Worm (Caenorhabditis elegans) whole organism, young adult: ENCODE data around the gene acly-1.

Source experiments
- B0336.3 ChIP-seq: fragments of 200-800 bp; sonication (Bioruptor generic); IDR thresholded peaks from 2 replicates; pipeline ENCODE4 v1.3.6; 2022; ENCODE audit warnings: missing genetic modification characterization, missing compliant biosample characterization
- D2030.7 ChIP-seq: fragments of 200-800 bp; sonication (Bioruptor generic); IDR thresholded peaks from 2 replicates; pipeline ENCODE4 v1.3.6; 2022; ENCODE audit warnings: missing genetic modification reagents, missing genetic modification characterization, missing compliant biosample characterization
- F33H1.4 ChIP-seq: fragments of 200-800 bp; sonication (Bioruptor generic); IDR thresholded peaks from 2 replicates; pipeline ENCODE4 v1.3.6; 2022; ENCODE audit warnings: missing genetic modification reagents, missing genetic modification characterization, missing compliant biosample characterization
- F57A8.1 ChIP-seq: fragments of 200-800 bp; sonication (Bioruptor generic); optimal IDR thresholded peaks from 2 replicates; lab custom pipeline; 2018; ENCODE audit warnings: mild to moderate bottlenecking, missing genetic modification characterization, moderate library complexity, missing compliant biosample characterization
- F57C9.4 ChIP-seq: sonication (generic microtip); optimal IDR thresholded peaks from 2 replicates; lab custom pipeline; 2017; ENCODE audit warnings: mild to moderate bottlenecking, missing genetic modification characterization, missing compliant biosample characterization
- K11D2.4 ChIP-seq: fragments of 200-800 bp; sonication (Bioruptor generic); IDR thresholded peaks from 2 replicates; pipeline ENCODE4 v1.3.6; 2022; ENCODE audit warnings: missing genetic modification reagents, missing genetic modification characterization, missing compliant biosample characterization
- Y53F4B.3 ChIP-seq: fragments of 200-800 bp; sonication (Bioruptor generic); IDR thresholded peaks from 2 replicates; pipeline ENCODE4 v1.3.6; 2022; ENCODE audit warnings: missing genetic modification reagents, missing genetic modification characterization, missing compliant biosample characterization
- Y67H2A.10 ChIP-seq: fragments of 200-800 bp; sonication (Bioruptor generic); conservative IDR thresholded peaks from 2 replicates; pipeline ENCODE4 v1.3.6; 2022; ENCODE audit warnings: missing genetic modification reagents, missing genetic modification characterization, missing compliant biosample characterization
- Y79H2A.3 ChIP-seq: fragments of 200-800 bp; sonication (Bioruptor generic); conservative IDR thresholded peaks from 2 replicates; pipeline ENCODE4 v1.3.6; 2022; ENCODE audit warnings: missing genetic modification reagents, missing genetic modification characterization, missing compliant biosample characterization
- ZK185.1 ChIP-seq: sonication (generic microtip); optimal IDR thresholded peaks from 2 replicates; lab custom pipeline; 2016; ENCODE audit warnings: mild to moderate bottlenecking, missing genetic modification characterization, missing compliant biosample characterization; ENCODE audit not compliant: poor library complexity, severe bottlenecking
- atf-7 ChIP-seq: sonication (generic microtip); optimal IDR thresholded peaks from 2 replicates; lab custom pipeline; 2017; ENCODE audit warnings: mild to moderate bottlenecking, missing genetic modification characterization, missing compliant biosample characterization
- attf-5 ChIP-seq: fragments of 200-800 bp; sonication (Bioruptor generic); optimal IDR thresholded peaks from 2 replicates; lab custom pipeline; 2018; ENCODE audit warnings: mild to moderate bottlenecking, missing genetic modification characterization, missing compliant biosample characterization
- bed-2 ChIP-seq: fragments of 200-800 bp; sonication (Bioruptor generic); IDR thresholded peaks from 2 replicates; pipeline ENCODE4 v1.3.6; 2022; ENCODE audit warnings: missing genetic modification reagents, missing genetic modification characterization, missing compliant biosample characterization
- cebp-2 ChIP-seq: fragments of 200-800 bp; sonication (Bioruptor generic); IDR thresholded peaks from 2 replicates; pipeline ENCODE4 v1.3.6; 2022; ENCODE audit warnings: missing genetic modification characterization, missing compliant biosample characterization
- ceh-40 ChIP-seq: fragments of 200-800 bp; sonication (Bioruptor generic); IDR thresholded peaks from 2 replicates; pipeline ENCODE4 v1.3.6; 2022; ENCODE audit warnings: missing genetic modification characterization, missing compliant biosample characterization
- chd-7 ChIP-seq: sonication (generic microtip); optimal IDR thresholded peaks from 2 replicates; lab custom pipeline; 2016; ENCODE audit warnings: mild to moderate bottlenecking, missing genetic modification characterization, moderate library complexity, missing compliant biosample characterization
- dox-1 ChIP-seq: fragments of 200-800 bp; sonication (Bioruptor generic); IDR thresholded peaks from 2 replicates; pipeline ENCODE4 v1.3.6; 2022; ENCODE audit warnings: missing genetic modification reagents, missing genetic modification characterization, missing compliant biosample characterization
- egrh-3 ChIP-seq: fragments of 200-800 bp; sonication (Bioruptor generic); IDR thresholded peaks from 2 replicates; pipeline ENCODE4 v1.3.6; 2022; ENCODE audit warnings: missing genetic modification reagents, missing genetic modification characterization, missing compliant biosample characterization
- ekl-4 ChIP-seq: fragments of 200-800 bp; sonication (Bioruptor generic); IDR thresholded peaks from 2 replicates; pipeline ENCODE4 v1.3.6; 2022; ENCODE audit warnings: missing genetic modification reagents, missing genetic modification characterization, missing compliant biosample characterization
- hlh-26 ChIP-seq: fragments of 200-800 bp; sonication (Bioruptor generic); conservative IDR thresholded peaks from 2 replicates; pipeline ENCODE4 v1.3.6; 2022; ENCODE audit warnings: missing genetic modification reagents, missing genetic modification characterization, missing compliant biosample characterization
- hmg-20 ChIP-seq: fragments of 200-800 bp; sonication (Bioruptor generic); IDR thresholded peaks from 2 replicates; pipeline ENCODE4 v1.3.6; 2022; ENCODE audit warnings: missing genetic modification reagents, missing genetic modification characterization, missing compliant biosample characterization
- let-526 ChIP-seq: fragments of 200-800 bp; sonication (Bioruptor generic); IDR thresholded peaks from 2 replicates; pipeline ENCODE4 v1.3.6; 2022; ENCODE audit warnings: missing genetic modification reagents, missing genetic modification characterization, missing compliant biosample characterization
- let-607 ChIP-seq, 2 experiments: fragments of 200-800 bp in 1 of 2; sonication (Bioruptor generic) in 1 of 2; sonication (generic microtip) in 1 of 2; optimal IDR thresholded peaks; 2 replicates each; lab custom pipeline; 2016 to 2018; ENCODE audit warnings: mild to moderate bottlenecking in 2 of 2, missing compliant biosample characterization in 2 of 2, missing genetic modification characterization in 2 of 2, moderate library complexity in 2 of 2, missing genotype in 1 of 2
- lin-54 ChIP-seq: fragments of 200-800 bp; sonication (Bioruptor generic); optimal IDR thresholded peaks from 2 replicates; lab custom pipeline; 2018; ENCODE audit warnings: mild to moderate bottlenecking, missing genetic modification characterization, missing compliant biosample characterization
- lsy-27 ChIP-seq: sonication (generic microtip); optimal IDR thresholded peaks from 2 replicates; lab custom pipeline; 2017; ENCODE audit warnings: missing genetic modification characterization, mild to moderate bottlenecking, missing compliant biosample characterization, antibody characterized with exemption, missing genotype, borderline replicate concordance; ENCODE audit not compliant: insufficient read depth
- madf-10 ChIP-seq: sonication (generic microtip); optimal IDR thresholded peaks from 2 replicates; lab custom pipeline; 2016; ENCODE audit warnings: mild to moderate bottlenecking, missing genetic modification characterization, missing compliant biosample characterization
- madf-3 ChIP-seq: fragments of 200-800 bp; sonication (Bioruptor generic); IDR thresholded peaks from 2 replicates; pipeline ENCODE4 v1.3.6; 2022; ENCODE audit warnings: missing genetic modification reagents, missing genetic modification characterization, missing compliant biosample characterization
- madf-6 ChIP-seq: fragments of 200-800 bp; sonication (Bioruptor generic); IDR thresholded peaks from 2 replicates; pipeline ENCODE4 v1.3.6; 2022; ENCODE audit warnings: missing genetic modification reagents, missing genetic modification characterization, missing compliant biosample characterization
- mes-4 ChIP-seq: sonication (generic microtip); optimal IDR thresholded peaks from 2 replicates; lab custom pipeline; 2016; ENCODE audit warnings: missing genotype, missing genetic modification characterization, missing compliant biosample characterization
- nfya-1 ChIP-seq: sonication (generic microtip); optimal IDR thresholded peaks from 2 replicates; lab custom pipeline; 2017; ENCODE audit warnings: antibody characterized with exemption, missing compliant biosample characterization, missing genetic modification characterization, borderline replicate concordance; ENCODE audit not compliant: insufficient read depth
- nfya-2 ChIP-seq: fragments of 200-800 bp; sonication (Bioruptor generic); IDR thresholded peaks from 2 replicates; pipeline ENCODE4 v1.3.6; 2022; ENCODE audit warnings: missing genetic modification reagents, missing genetic modification characterization, missing compliant biosample characterization
- nfyb-1 ChIP-seq: fragments of 200-800 bp; sonication (Bioruptor generic); IDR thresholded peaks from 2 replicates; pipeline ENCODE4 v1.3.6; 2022; ENCODE audit warnings: missing genetic modification reagents, missing genetic modification characterization, missing compliant biosample characterization
- nhr-27 ChIP-seq: fragments of 200-800 bp; sonication (Bioruptor generic); optimal IDR thresholded peaks from 2 replicates; lab custom pipeline; 2018; ENCODE audit warnings: mild to moderate bottlenecking, missing genetic modification characterization, moderate library complexity, missing compliant biosample characterization
- nhr-80 ChIP-seq: sonication (generic microtip); optimal IDR thresholded peaks from 2 replicates; lab custom pipeline; 2016; ENCODE audit warnings: missing genetic modification characterization, missing compliant biosample characterization
- nhr-90 ChIP-seq: sonication (generic microtip); optimal IDR thresholded peaks from 2 replicates; lab custom pipeline; 2016; ENCODE audit warnings: missing genotype, mild to moderate bottlenecking, missing genetic modification characterization, missing compliant biosample characterization
- pha-4 ChIP-seq: fragments of 150-350 bp; sonication (generic microtip); optimal IDR thresholded peaks from 2 replicates; lab custom pipeline; 2014; ENCODE audit warnings: missing biosample characterization, missing genetic modification reagents, missing genetic modification characterization
- repo-1 ChIP-seq: sonication (generic microtip); optimal IDR thresholded peaks from 2 replicates; lab custom pipeline; 2017; ENCODE audit warnings: mild to moderate bottlenecking, missing genetic modification characterization, missing compliant biosample characterization
- rpc-1 ChIP-seq, 2 experiments: fragments of 150-350 bp in 1 of 2; sonication (generic microtip) in 1 of 2; optimal IDR thresholded peaks; 2 replicates each; lab custom pipeline; 2014 to 2018; ENCODE audit warnings: missing biosample characterization in 1 of 2, missing genetic modification characterization in 1 of 2, missing genetic modification reagents in 1 of 2, missing genotype in 1 of 2
- sea-2 ChIP-seq: fragments of 200-800 bp; sonication (Bioruptor generic); IDR thresholded peaks from 2 replicates; pipeline ENCODE4 v1.3.6; 2022; ENCODE audit warnings: missing genetic modification characterization, missing compliant biosample characterization
- snpc-1.1 ChIP-seq: sonication (generic microtip); optimal IDR thresholded peaks from 2 replicates; lab custom pipeline; 2017; ENCODE audit warnings: missing genetic modification characterization, mild to moderate bottlenecking, missing compliant biosample characterization, antibody characterized with exemption, moderate library complexity, missing genotype, missing genetic modification reagents; ENCODE audit not compliant: insufficient read depth
- snpc-4 ChIP-seq, 5 experiments: fragments of 150-350 bp in 1 of 5; sonication (generic microtip) in 4 of 5; optimal IDR thresholded peaks; 2 replicates each; lab custom pipeline; 2014 to 2018; ENCODE audit warnings: missing genetic modification characterization in 5 of 5, missing biosample characterization in 3 of 5, antibody characterized with exemption in 2 of 5, mild to moderate bottlenecking in 2 of 5, missing compliant biosample characterization in 2 of 5, missing genotype in 2 of 5, moderate library complexity in 2 of 5, missing genetic modification reagents in 1 of 5
- sptf-2 ChIP-seq: fragments of 200-800 bp; sonication (Bioruptor generic); optimal IDR thresholded peaks from 2 replicates; lab custom pipeline; 2018; ENCODE audit warnings: mild to moderate bottlenecking, missing genetic modification characterization, missing compliant biosample characterization
- tlf-1 ChIP-seq: fragments of 200-800 bp; sonication (Bioruptor generic); optimal IDR thresholded peaks from 2 replicates; lab custom pipeline; 2018; ENCODE audit warnings: mild to moderate bottlenecking, missing genetic modification characterization, missing compliant biosample characterization
- zim-3 ChIP-seq: sonication (generic microtip); optimal IDR thresholded peaks from 2 replicates; lab custom pipeline; 2017; ENCODE audit warnings: mild to moderate bottlenecking, missing genetic modification characterization, moderate library complexity, missing compliant biosample characterization
- ztf-3 ChIP-seq: fragments of 200-800 bp; sonication (Bioruptor generic); optimal IDR thresholded peaks from 2 replicates; lab custom pipeline; 2018; ENCODE audit warnings: mild to moderate bottlenecking, missing genetic modification characterization, missing compliant biosample characterization

acly-1 gene

ce11 chrX:1486135-1486648, 6.8 kb downstream of the acly-1 start, which contains the start of the genes D1005.10 and dhs-25 (continued):
- TF ChIP-seq tlf-1 (GFP tag; lab: Kevin White, UChicago) (peak; percentile 55), ekl-4 (GFP tag; lab: Robert Waterston, UW) (no peak), B0336.3 (GFP tag; lab: Robert Waterston, UW) (peak; percentile 58; the same call in 1 of the 2 replicates), attf-5 (no peak), sptf-2 (no peak), mes-4 (no peak), F57A8.1 (no peak), sea-2 (no peak), nhr-90 (tag; lab: Kevin White, UChicago) (peak; percentile 13), ZK185.1 (tag; lab: Kevin White, UChicago) (peak; percentile 60), madf-10 (peak; percentile 28), egrh-3 (GFP tag; lab: Robert Waterston, UW) (no peak), nhr-27 (no peak), hlh-26 (GFP tag; lab: Robert Waterston, UW) (no peak), cebp-2 (GFP tag; lab: Robert Waterston, UW) (no peak), nfya-2 (GFP tag; lab: Robert Waterston, UW) (no peak), hmg-20 (no peak), let-607 (tag; optimal IDR thresholded peaks at IDR 0.05; lab: Kevin White, UChicago) (peak in 1 of 2 experiments; percentile 17), rpc-1 (optimal IDR thresholded peaks at IDR 0.05; lab: Kevin White, UChicago) (no peak), rpc-1 (tag; optimal IDR thresholded peaks at IDR 0.05; lab: Kevin White, UChicago) (no peak), lin-54 (GFP tag; lab: Kevin White, UChicago) (no peak), nhr-80 (tag; lab: Kevin White, UChicago) (peak; percentile 65), madf-3 (no peak), chd-7 (tag; lab: Kevin White, UChicago) (peak; percentile 47), bed-2 (GFP tag; lab: Robert Waterston, UW) (no peak), F33H1.4 (GFP tag; lab: Robert Waterston, UW) (no peak), repo-1 (no peak), lsy-27 (tag; lab: Kevin White, UChicago) (no peak), atf-7 (tag; lab: Kevin White, UChicago) (peak; percentile 100), dox-1 (GFP tag; lab: Robert Waterston, UW) (peak; percentile 39; the same call in 1 of the 2 replicates), Y79H2A.3 (GFP tag; lab: Robert Waterston, UW) (no peak), nfyb-1 (GFP tag; lab: Robert Waterston, UW) (peak; percentile 63; the same call in 1 of the 2 replicates), let-526 (GFP tag; lab: Robert Waterston, UW) (no peak), ztf-3 (no peak), zim-3 (tag; lab: Kevin White, UChicago) (no peak), nfya-1 (tag; lab: Kevin White, UChicago) (no peak), Y53F4B.3 (no peak), snpc-1.1 (tag; lab: Kevin White, UChicago) (no peak), K11D2.4 (GFP tag; lab: Robert Waterston, UW) (no peak), D2030.7 (GFP tag; lab: Robert Waterston, UW) (no peak), F57C9.4 (tag; lab: Kevin White, UChicago) (no peak), Y67H2A.10 (GFP tag; lab: Robert Waterston, UW) (no peak), pha-4 (tag; lab: Kevin White, UChicago) (peak; percentile 86), madf-6 (GFP tag; lab: Robert Waterston, UW) (no peak), snpc-4 (GFP tag; optimal IDR thresholded peaks at IDR 0.05; lab: Kevin White, UChicago) (no peak), snpc-4 (tag; optimal IDR thresholded peaks at IDR 0.05; lab: Kevin White, UChicago) (peak in 2 of 4 experiments; percentile 16 to 40), ceh-40 (GFP tag; lab: Robert Waterston, UW) (no peak)
- TF ChIP-seq, all 124 proteins: peak for 30
